Worm (Caenorhabditis elegans) whole organism, L1 larva: Measurements from ENCODE around the gene srh-15.

Experiments
- elt-3 ChIP-seq, 6 experiments: fragments of 150-350 bp in 1 of 6; sonication (generic microtip); optimal IDR thresholded peaks; 2 replicates each; lab custom pipeline; 2017 to 2018; ENCODE audit warnings: missing biosample characterization in 6 of 6, missing genetic modification characterization in 6 of 6, inconsistent platforms in 1 of 6
- lin-14 ChIP-seq: fragments of 200-800 bp; sonication (Bioruptor generic); optimal IDR thresholded peaks from 2 replicates; lab custom pipeline; 2018; ENCODE audit warnings: mild to moderate bottlenecking, missing genetic modification characterization, moderate library complexity, missing compliant biosample characterization
- nhr-76 ChIP-seq: sonication (generic microtip); optimal IDR thresholded peaks from 2 replicates; lab custom pipeline; 2017; ENCODE audit warnings: missing biosample characterization, missing genetic modification characterization

DNA sequence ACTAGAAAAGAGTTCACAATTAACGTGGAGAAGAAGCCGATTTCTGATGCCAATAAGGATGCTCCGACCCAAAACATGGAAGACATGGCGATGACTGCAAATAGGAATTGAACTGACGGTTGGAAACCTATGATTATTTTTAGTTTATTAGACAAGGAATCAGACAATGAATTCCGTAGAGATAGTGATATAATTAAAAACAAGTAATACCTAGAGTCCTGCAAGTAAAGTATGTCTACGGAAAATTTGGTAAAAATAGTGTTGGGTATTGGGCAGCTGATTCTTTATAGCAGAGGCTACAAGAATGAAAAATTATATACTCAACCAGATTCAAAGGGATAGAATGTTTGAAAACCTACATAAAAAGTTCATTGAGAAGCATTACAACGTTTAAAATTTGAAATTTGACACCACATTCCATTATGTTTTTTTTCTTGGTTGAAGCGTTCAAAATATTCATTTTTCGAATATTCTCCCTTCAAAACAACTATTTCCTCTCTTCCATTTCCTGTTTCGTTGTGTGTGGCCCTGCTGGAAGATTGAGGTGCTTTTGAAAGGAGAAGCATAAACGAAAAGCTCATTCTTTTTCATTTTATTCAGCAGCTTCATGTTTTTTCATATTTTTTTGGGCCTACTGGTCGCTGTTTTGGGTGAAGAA is 19.0 kb downstream of the srh-15 start, which contains the start of the genes str-4 and lgc-48:
- no peak for TF ChIP-seq nhr-76 (tag; lab: Kevin White, UChicago)
- no peak for TF ChIP-seq elt-3 (tag; optimal IDR thresholded peaks at IDR 0.05; lab: Kevin White, UChicago)
- TF ChIP-seq lin-14 (GFP tag; lab: Kevin White, UChicago): no peak
